Worm (Caenorhabditis elegans): ENCODE results near the gene Y69A2AR.12.

Gene Y69A2AR.12

DNA sequence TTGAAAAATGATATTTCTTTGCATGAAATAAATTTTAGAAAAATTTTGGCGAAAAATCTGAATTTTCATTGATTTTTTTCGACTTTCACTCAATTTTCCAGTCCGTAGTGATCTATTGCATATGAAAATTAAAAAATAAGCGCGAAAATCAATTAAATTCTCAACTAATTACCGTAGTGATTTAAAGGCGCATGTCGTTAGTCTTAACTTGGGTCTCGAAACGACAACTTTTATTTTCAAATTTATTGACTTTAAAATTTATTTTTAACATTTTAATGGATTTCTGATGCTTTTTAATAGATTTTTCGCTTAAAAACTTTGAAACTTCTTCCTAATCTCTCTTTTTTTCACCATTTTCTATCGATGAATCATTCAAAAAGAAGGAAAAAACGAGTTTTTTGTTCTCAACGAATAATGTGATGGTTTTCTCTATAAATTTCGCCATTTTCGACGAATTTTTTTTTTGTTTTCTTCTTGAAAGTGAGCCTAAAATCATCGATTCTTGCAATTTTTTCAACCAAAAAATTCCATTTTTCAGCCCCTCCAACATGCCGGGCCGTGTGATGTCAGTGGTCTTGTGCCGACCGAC lies 39.2 kb downstream of the Y69A2AR.12 start, which contains the start of gene vamp-7 (continued):
- TF ChIP-seq snpc-3.4 (tag; optimal IDR thresholded peaks at IDR 0.05) (peak; percentile 59), hsf-1 (GFP tag; IDR thresholded peaks at IDR 0.05) (peak; percentile 65), madf-10 (tag; optimal IDR thresholded peaks at IDR 0.05) (no peak), madf-8 (GFP tag; conservative IDR thresholded peaks at IDR 0.05) (peak; percentile 77), athp-1 (tag; optimal IDR thresholded peaks at IDR 0.05) (peak; percentile 49), T26A5.8 (tag; optimal IDR thresholded peaks at IDR 0.05) (no peak), Y53F4B.3 (GFP tag; IDR thresholded peaks at IDR 0.05) (no peak), ZK185.1 (tag; optimal IDR thresholded peaks at IDR 0.05; ENCODE audit: poor library complexity, severe bottlenecking) (no peak), F10E7.11 (tag; optimal IDR thresholded peaks at IDR 0.05) (peak; percentile 49), madf-3 (GFP tag; IDR thresholded peaks at IDR 0.05) (peak; percentile 56; the same call in 1 of the 2 replicates), ztf-25 (GFP tag; IDR thresholded peaks at IDR 0.05) (0 out of 2 replicates have a peak, but pooled peaks have one; percentile 29), hrde-1 (tag; optimal IDR thresholded peaks at IDR 0.05; ENCODE audit: borderline replicate concordance) (peak; percentile 13), C06A6.2 (GFP tag; conservative IDR thresholded peaks at IDR 0.05) (no peak), F52B5.7 (tag; optimal IDR thresholded peaks at IDR 0.05) (no peak), ceh-58 (GFP tag; IDR thresholded peaks at IDR 0.05) (no peak), pha-4 (tag; optimal IDR thresholded peaks at IDR 0.05) (no peak), mel-28 (tag; optimal IDR thresholded peaks at IDR 0.05; ENCODE audit: borderline replicate concordance) (peak; percentile 37), bed-2 (GFP tag; IDR thresholded peaks at IDR 0.05) (no peak), F22D6.2 (tag; optimal IDR thresholded peaks at IDR 0.05) (no peak), mes-4 (tag; optimal IDR thresholded peaks at IDR 0.05) (no peak), aptf-2 (GFP tag; conservative IDR thresholded peaks at IDR 0.05) (no peak), rec-8 (tag; optimal IDR thresholded peaks at IDR 0.05) (no peak), dpff-1 (tag; optimal IDR thresholded peaks at IDR 0.05) (no peak), lin-26 (GFP tag; IDR thresholded peaks at IDR 0.05) (0 out of 2 replicates have a peak, but pooled peaks have one; percentile 14), nhr-120 (GFP tag; IDR thresholded peaks at IDR 0.05) (no peak), tbx-9 (tag; optimal IDR thresholded peaks at IDR 0.05; ENCODE audit: borderline replicate concordance) (no peak), cebp-1 (GFP tag; IDR thresholded peaks at IDR 0.05) (no peak), cebp-1 (tag; optimal IDR thresholded peaks at IDR 0.05) (peak; percentile 42), ceh-27 (GFP tag; optimal IDR thresholded peaks at IDR 0.05) (no peak), lin-35 (GFP tag; optimal IDR thresholded peaks at IDR 0.05) (no peak), chd-7 (tag; optimal IDR thresholded peaks at IDR 0.05) (no peak), akir-1 (GFP tag; optimal IDR thresholded peaks at IDR 0.05) (no peak), snpc-1.3 (tag; optimal IDR thresholded peaks at IDR 0.05; ENCODE audit: insufficient read depth) (peak; percentile 51), die-1 (tag; optimal IDR thresholded peaks at IDR 0.05) (no peak), madf-6 (GFP tag; IDR thresholded peaks at IDR 0.05) (peak; percentile 94), zim-3 (tag; optimal IDR thresholded peaks at IDR 0.05) (no peak), sdz-38 (tag; optimal IDR thresholded peaks at IDR 0.05) (no peak), sptf-2 (GFP tag; optimal IDR thresholded peaks at IDR 0.05) (no peak), K12H6.12 (tag; optimal IDR thresholded peaks at IDR 0.05) (no peak), ama-1 (optimal IDR thresholded peaks at IDR 0.05) (no peak), ama-1 (GFP tag; optimal IDR thresholded peaks at IDR 0.05) (no peak), let-607 (tag; optimal IDR thresholded peaks at IDR 0.05) (no peak), Y67H2A.10 (GFP tag; conservative IDR thresholded peaks at IDR 0.05) (no peak), ets-4 (GFP tag; optimal IDR thresholded peaks at IDR 0.05) (no peak), B0019.2 (GFP tag; conservative IDR thresholded peaks at IDR 0.05) (no peak), K11D2.4 (GFP tag; IDR thresholded peaks at IDR 0.05) (no peak), tbp1 (GFP tag; optimal IDR thresholded peaks at IDR 0.05) (peak; percentile 19), lsl-1 (GFP tag; optimal IDR thresholded peaks at IDR 0.05) (peak; percentile 89)
